Worm (Caenorhabditis elegans): ENCODE measurements around the gene gtf-2A2.

- TF ChIP-seq nhr-237 (tag; optimal IDR thresholded peaks at IDR 0.05) (no peak), hlh-1 (tag; optimal IDR thresholded peaks at IDR 0.05) (no peak), snpc-4 (tag; optimal IDR thresholded peaks at IDR 0.05) (no peak), nhr-76 (tag; optimal IDR thresholded peaks at IDR 0.05) (no peak), pha-4 (tag; optimal IDR thresholded peaks at IDR 0.05) (no peak), unc-39 (tag; optimal IDR thresholded peaks at IDR 0.05) (no peak), blmp-1 (tag; optimal IDR thresholded peaks at IDR 0.05) (no peak), bed-3 (GFP tag; optimal IDR thresholded peaks at IDR 0.05) (no peak), lsy-2 (tag; optimal IDR thresholded peaks at IDR 0.05) (no peak), unc-62 (GFP tag; optimal IDR thresholded peaks at IDR 0.05) (no peak), mep-1 (tag; optimal IDR thresholded peaks at IDR 0.05) (no peak), cnd-1 (tag; optimal IDR thresholded peaks at IDR 0.05) (no peak), lin-13 (tag; optimal IDR thresholded peaks at IDR 0.05) (no peak), drap-1 (GFP tag; optimal IDR thresholded peaks at IDR 0.05) (no peak)
Measured at ce11 chrIII:12652609-12653008, 28.0 kb downstream of the gtf-2A2 start.
